Fruit fly (Drosophila melanogaster) whole organism, adult: ENCODE data around the gene Lkb1.

Experiments
- CG1620 ChIP-seq: fragments of 200-800 bp; sonication (Bioruptor generic); optimal IDR thresholded peaks from 2 replicates; lab custom pipeline; 2016; ENCODE audit warnings: missing biosample characterization, missing genetic modification characterization
- cnc ChIP-seq, 2 experiments: fragments of >200 bp; optimal IDR thresholded peaks; 2 replicates each; lab custom pipeline; 2017
- toe ChIP-seq: fragments of 200-800 bp; sonication (Bioruptor generic); optimal IDR thresholded peaks from 2 replicates; lab custom pipeline; 2016; ENCODE audit warnings: missing biosample characterization, missing genetic modification characterization

DNA sequence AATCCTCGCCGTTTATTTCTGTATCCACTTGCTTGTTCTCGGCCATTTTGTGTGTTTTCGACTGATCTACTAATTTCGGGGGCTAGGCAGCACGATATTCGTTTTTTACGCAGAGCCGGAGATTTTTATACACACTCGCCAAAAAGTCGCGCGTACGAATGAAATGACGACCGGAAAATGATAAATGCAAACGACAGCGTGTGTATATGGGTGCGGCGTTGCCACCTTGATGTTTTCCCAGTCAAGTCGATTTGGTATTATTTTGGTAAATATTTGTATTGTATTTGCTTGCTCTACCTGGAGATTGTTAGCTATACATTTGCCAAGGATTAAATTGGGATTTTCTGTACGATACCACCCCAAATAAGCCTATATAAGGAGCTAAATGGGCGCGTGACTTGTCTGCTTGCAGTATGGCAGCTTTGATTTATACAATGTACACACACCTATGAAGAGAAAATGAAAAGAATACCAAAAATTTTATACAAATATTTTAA lies 30.4 kb upstream of the Lkb1 start, which contains the start of gene sqd:
- TF ChIP-seq toe (GFP tag; lab: Kevin White, UChicago): no peak
- TF ChIP-seq CG1620 (GFP tag; lab: Kevin White, UChicago): peak; percentile 46
- TF ChIP-seq cnc (optimal IDR thresholded peaks at IDR 0.05; lab: Kevin White, UChicago): no peak
